Worm (Caenorhabditis elegans) whole organism, L4/young adult: ENCODE results near the gene C08B11.9.

Experiments
- W03F9.2 ChIP-seq: fragments of 150-350 bp; optimal IDR thresholded peaks from 2 replicates; lab custom pipeline; 2014; ENCODE audit warnings: missing biosample characterization, missing genetic modification characterization
- dao-5 ChIP-seq: sonication (generic microtip); optimal IDR thresholded peaks from 2 replicates; lab custom pipeline; 2016; ENCODE audit warnings: missing genotype, missing genetic modification characterization, moderate library complexity, missing compliant biosample characterization
- him-1 ChIP-seq: sonication (generic microtip); optimal IDR thresholded peaks from 2 replicates; lab custom pipeline; 2016; ENCODE audit warnings: missing genotype, missing genetic modification reagents, missing genetic modification characterization, missing compliant biosample characterization

The C08B11.9 gene

ce11 chrII:7990192-7990591, 47.8 kb downstream of the C08B11.9 start:
- TF ChIP-seq dao-5 (tag; lab: Kevin White, UChicago) (no peak), W03F9.2 (tag; lab: Kevin White, UChicago) (no peak), him-1 (no peak)
